Worm (Caenorhabditis elegans) whole organism, L3 larva: ENCODE results near the gene meg-1.

Source experiments
- ama-1 ChIP-seq: fragments of 150-350 bp; optimal IDR thresholded peaks from 2 replicates; lab custom pipeline; 2018
- fkh-10 ChIP-seq: sonication (generic microtip); optimal IDR thresholded peaks from 2 replicates; lab custom pipeline; 2017; ENCODE audit warnings: missing biosample characterization, missing genetic modification reagents, missing genetic modification characterization
- lin-39 ChIP-seq: fragments of 150-350 bp; optimal IDR thresholded peaks from 2 replicates; lab custom pipeline; 2018; ENCODE audit warnings: missing biosample characterization, missing genetic modification reagents, missing genetic modification characterization
- nhr-12 ChIP-seq: fragments of 150-350 bp; optimal IDR thresholded peaks from 2 replicates; lab custom pipeline; 2014; ENCODE audit warnings: missing biosample characterization, missing genetic modification characterization
- skn-1 ChIP-seq: fragments of 150-350 bp; optimal IDR thresholded peaks from 2 replicates; lab custom pipeline; 2014; ENCODE audit warnings: missing biosample characterization, missing genetic modification characterization
- snpc-4 ChIP-seq: fragments of 150-350 bp; optimal IDR thresholded peaks from 2 replicates; lab custom pipeline; 2014; ENCODE audit warnings: missing biosample characterization, missing genetic modification characterization
- unc-39 ChIP-seq: sonication (generic microtip); optimal IDR thresholded peaks from 4 replicates; lab custom pipeline; 2017; ENCODE audit warnings: missing biosample characterization, missing genetic modification characterization
- unc-62 ChIP-seq: fragments of 150-350 bp; sonication (generic microtip); optimal IDR thresholded peaks from 4 replicates; lab custom pipeline; 2014; ENCODE audit warnings: missing biosample characterization, missing genetic modification reagents, missing genetic modification characterization

- no peak for TF ChIP-seq lin-39 (tag; lab: Kevin White, UChicago)
- TF ChIP-seq fkh-10 (GFP tag; lab: Kevin White, UChicago), result no peak
- no peak for TF ChIP-seq skn-1
- TF ChIP-seq unc-39 (tag; lab: Kevin White, UChicago), result no peak
- no peak for TF ChIP-seq ama-1 (lab: Kevin White, UChicago)
- no peak for TF ChIP-seq nhr-12 (tag; lab: Kevin White, UChicago)
- no peak for TF ChIP-seq unc-62
- no peak for TF ChIP-seq snpc-4 (tag; lab: Kevin White, UChicago)
Observed at ce11 chrX:13882639-13883038, 46.8 kb downstream of the meg-1 start, which contains the start of gene hlb-1.
